Fruit fly (Drosophila melanogaster) whole organism, pupa: ENCODE measurements around the gene CG4218.

Source experiments
- CG10348 ChIP-seq: fragments of 200-800 bp; sonication (Bioruptor generic); IDR thresholded peaks from 2 replicates; pipeline ENCODE4 v1.3.6; 2022; ENCODE audit warnings: missing biosample characterization, missing genetic modification characterization
- CG12605 ChIP-seq: fragments of 200-800 bp; sonication (Bioruptor generic); IDR thresholded peaks from 2 replicates; pipeline ENCODE4 v1.3.6; 2022; ENCODE audit warnings: missing biosample characterization, missing genetic modification characterization
- CG32121 ChIP-seq: fragments of 200-800 bp; sonication (Bioruptor generic); IDR thresholded peaks from 2 replicates; pipeline ENCODE4 v1.3.6; 2022; ENCODE audit warnings: missing biosample characterization, missing genetic modification characterization
- CG8159 ChIP-seq: fragments of 200-800 bp; sonication (Bioruptor generic); optimal IDR thresholded peaks from 3 replicates; lab custom pipeline; 2018; ENCODE audit warnings: missing biosample characterization, mild to moderate bottlenecking, missing genetic modification characterization, moderate library complexity
- D1 ChIP-seq: fragments of 200-800 bp; sonication (Bioruptor generic); optimal IDR thresholded peaks from 2 replicates; lab custom pipeline; 2018; ENCODE audit warnings: missing biosample characterization, mild to moderate bottlenecking, missing genetic modification characterization, moderate library complexity
- Ets98B ChIP-seq: fragments of 200-800 bp; sonication (Bioruptor generic); IDR thresholded peaks from 2 replicates; pipeline ENCODE4 v1.3.6; 2022; ENCODE audit warnings: missing biosample characterization, missing genetic modification characterization
- Pif1A ChIP-seq: fragments of 200-800 bp; sonication (Bioruptor generic); optimal IDR thresholded peaks from 3 replicates; lab custom pipeline; 2016; ENCODE audit warnings: missing biosample characterization, missing genetic modification characterization
- Pif1B ChIP-seq: fragments of 200-800 bp; sonication (Bioruptor generic); optimal IDR thresholded peaks from 3 replicates; lab custom pipeline; 2016; ENCODE audit warnings: missing biosample characterization, missing genetic modification characterization

DNA sequence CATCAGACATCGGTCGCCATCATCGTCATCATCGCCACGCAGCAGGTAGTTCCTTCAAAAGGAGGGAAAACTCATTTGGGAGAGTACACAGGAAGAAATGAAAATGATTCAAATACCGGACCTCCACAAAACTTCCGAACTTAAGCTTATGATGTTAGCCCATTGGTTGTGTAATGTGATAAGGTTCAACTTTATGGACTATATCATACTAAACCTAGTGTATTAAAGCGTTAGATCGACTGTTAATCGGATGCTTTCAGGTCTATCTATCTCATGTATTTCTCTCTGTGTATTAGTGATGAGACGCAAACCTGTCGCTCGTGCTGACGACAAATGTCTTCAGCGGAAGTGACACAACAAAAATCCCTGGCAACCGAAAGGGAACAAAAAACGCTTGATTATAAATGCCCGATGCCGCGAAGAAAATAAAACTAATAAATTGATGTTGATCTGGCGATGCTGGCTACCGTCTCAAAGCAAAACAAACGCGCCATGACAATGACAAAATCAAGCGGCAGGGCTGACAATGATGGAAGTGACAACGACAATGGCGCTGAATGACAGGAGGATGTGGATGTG is 36.0 kb downstream of the CG4218 start:
- TF ChIP-seq CG12605 (no peak), Pif1B (peak; percentile 10), CG32121 (GFP tag; lab: Robert Waterston, UW) (no peak), D1 (tag; lab: Kevin White, UChicago) (no peak), CG8159 (tag; lab: Kevin White, UChicago) (peak; percentile 43), Ets98B (GFP tag; lab: Robert Waterston, UW) (0 out of 2 replicates have a peak, but pooled peaks have one; percentile 6), CG10348 (no peak), Pif1A (GFP tag; lab: Kevin White, UChicago) (peak; percentile 59)
